Worm (Caenorhabditis elegans) whole organism, L4 larva: ENCODE measurements around the gene C54F6.5.

Experiments used
- D1046.2 ChIP-seq: fragments of 200-800 bp; sonication (Bioruptor generic); IDR thresholded peaks from 2 replicates; pipeline ENCODE4 v1.3.6; 2022; ENCODE audit warnings: missing genetic modification characterization, missing compliant biosample characterization
- F26F4.8 ChIP-seq: fragments of 200-800 bp; sonication (Bioruptor generic); conservative IDR thresholded peaks from 2 replicates; pipeline ENCODE4 v1.3.6; 2022; ENCODE audit warnings: missing genetic modification characterization, missing compliant biosample characterization
- F49E8.2 ChIP-seq: sonication (generic microtip); optimal IDR thresholded peaks from 2 replicates; lab custom pipeline; 2016; ENCODE audit warnings: missing compliant biosample characterization, mild to moderate bottlenecking, missing genetic modification characterization, borderline replicate concordance
- T26A8.4 ChIP-seq: fragments of 200-800 bp; sonication (Bioruptor generic); IDR thresholded peaks from 2 replicates; pipeline ENCODE4 v1.3.6; 2022; ENCODE audit warnings: missing genetic modification characterization, missing compliant biosample characterization
- Y5F2A.4 ChIP-seq: fragments of 200-800 bp; sonication (Bioruptor generic); optimal IDR thresholded peaks from 2 replicates; lab custom pipeline; 2018; ENCODE audit warnings: mild to moderate bottlenecking, missing genetic modification characterization, missing compliant biosample characterization
- Y75B8A.6 ChIP-seq: fragments of 200-800 bp; sonication (Bioruptor generic); IDR thresholded peaks from 2 replicates; pipeline ENCODE4 v1.3.6; 2022; ENCODE audit warnings: missing genetic modification reagents, missing genetic modification characterization, missing compliant biosample characterization
- ZK337.2 ChIP-seq: fragments of 200-800 bp; sonication (Bioruptor generic); IDR thresholded peaks from 2 replicates; pipeline ENCODE4 v1.3.6; 2022; ENCODE audit warnings: missing genetic modification reagents, missing genetic modification characterization, missing compliant biosample characterization
- attf-4 ChIP-seq: sonication (generic microtip); optimal IDR thresholded peaks from 3 replicates; lab custom pipeline; 2017; ENCODE audit warnings: missing biosample characterization, missing genetic modification characterization
- ceh-28 ChIP-seq: fragments of 150-350 bp; optimal IDR thresholded peaks from 2 replicates; lab custom pipeline; 2014; ENCODE audit warnings: missing biosample characterization, missing genetic modification reagents, missing genetic modification characterization
- ceh-32 ChIP-seq: sonication (generic microtip); optimal IDR thresholded peaks from 2 replicates; lab custom pipeline; 2016; ENCODE audit warnings: mild to moderate bottlenecking, missing genetic modification characterization, missing compliant biosample characterization; ENCODE audit not compliant: poor library complexity
- ceh-44 ChIP-seq: fragments of 200-800 bp; sonication (Bioruptor generic); IDR thresholded peaks from 2 replicates; pipeline ENCODE4 v1.3.6; 2022; ENCODE audit warnings: missing genetic modification reagents, missing genetic modification characterization, missing compliant biosample characterization
- ces-1 ChIP-seq: fragments of 150-350 bp; sonication (generic microtip); optimal IDR thresholded peaks from 4 replicates; lab custom pipeline; 2014; ENCODE audit warnings: missing biosample characterization, missing genetic modification reagents, missing genetic modification characterization
- ctbp-1 ChIP-seq: fragments of 200-800 bp; sonication (Bioruptor generic); IDR thresholded peaks from 2 replicates; pipeline ENCODE4 v1.3.6; 2022; ENCODE audit warnings: missing genetic modification reagents, missing genetic modification characterization, missing compliant biosample characterization
- daf-19 ChIP-seq: fragments of 200-800 bp; sonication (Bioruptor generic); conservative IDR thresholded peaks from 2 replicates; pipeline ENCODE4 v1.3.6; 2022; ENCODE audit warnings: missing genetic modification characterization, missing compliant biosample characterization
- dmd-6 ChIP-seq: fragments of 200-800 bp; sonication (Bioruptor generic); IDR thresholded peaks from 2 replicates; pipeline ENCODE4 v1.3.6; 2022; ENCODE audit warnings: missing genetic modification reagents, missing genetic modification characterization, missing compliant biosample characterization
- dmd-8 ChIP-seq: fragments of 200-800 bp; sonication (Bioruptor generic); IDR thresholded peaks from 2 replicates; pipeline ENCODE4 v1.3.6; 2022; ENCODE audit warnings: missing genetic modification characterization, missing compliant biosample characterization
- dpl-1 ChIP-seq: fragments of 150-350 bp; optimal IDR thresholded peaks from 2 replicates; lab custom pipeline; 2014; ENCODE audit warnings: missing biosample characterization, missing genetic modification reagents, missing genetic modification characterization
- dve-1 ChIP-seq: sonication (generic microtip); optimal IDR thresholded peaks from 2 replicates; lab custom pipeline; 2017; ENCODE audit warnings: antibody characterized with exemption, mild to moderate bottlenecking, missing genetic modification characterization, missing compliant biosample characterization; ENCODE audit not compliant: insufficient read depth
- egl-27 ChIP-seq: sonication (generic microtip); optimal IDR thresholded peaks from 3 replicates; lab custom pipeline; 2017; ENCODE audit warnings: missing biosample characterization, missing genetic modification reagents, missing genetic modification characterization
- egl-43 ChIP-seq: fragments of 200-800 bp; sonication (Bioruptor generic); IDR thresholded peaks from 2 replicates; pipeline ENCODE4 v1.3.6; 2022; ENCODE audit warnings: missing genetic modification reagents, missing genetic modification characterization, missing compliant biosample characterization
- gei-8 ChIP-seq: fragments of 200-800 bp; sonication (Bioruptor generic); optimal IDR thresholded peaks from 2 replicates; lab custom pipeline; 2018; ENCODE audit warnings: mild to moderate bottlenecking, missing genetic modification characterization, missing compliant biosample characterization
- hlh-11 ChIP-seq: fragments of 200-800 bp; sonication (Bioruptor generic); optimal IDR thresholded peaks from 2 replicates; lab custom pipeline; 2018; ENCODE audit warnings: mild to moderate bottlenecking, missing genetic modification characterization, missing compliant biosample characterization
- jun-1 ChIP-seq: fragments of 150-350 bp; optimal IDR thresholded peaks from 2 replicates; lab custom pipeline; 2014; ENCODE audit warnings: missing biosample characterization, missing genetic modification reagents, missing genetic modification characterization
- lin-1 ChIP-seq: fragments of 200-800 bp; sonication (Bioruptor generic); IDR thresholded peaks from 2 replicates; pipeline ENCODE4 v1.3.6; 2022; ENCODE audit warnings: missing genetic modification reagents, missing genetic modification characterization, missing compliant biosample characterization
- lin-15B ChIP-seq: fragments of 150-350 bp; sonication (generic microtip); optimal IDR thresholded peaks from 3 replicates; lab custom pipeline; 2014; ENCODE audit warnings: missing biosample characterization, missing genetic modification characterization
- lir-3 ChIP-seq: sonication (generic microtip); optimal IDR thresholded peaks from 2 replicates; lab custom pipeline; 2016; ENCODE audit warnings: mild to moderate bottlenecking, missing genetic modification characterization, missing compliant biosample characterization
- lsy-2 ChIP-seq, 2 experiments: fragments of 150-350 bp in 1 of 2; sonication (generic microtip) in 1 of 2; optimal IDR thresholded peaks; 2 replicates each; lab custom pipeline; 2014 to 2017; ENCODE audit warnings: missing biosample characterization in 2 of 2, missing genetic modification characterization in 2 of 2
- mes-2 ChIP-seq: sonication (generic microtip); optimal IDR thresholded peaks from 2 replicates; lab custom pipeline; 2016; ENCODE audit warnings: missing genotype, mild to moderate bottlenecking, missing genetic modification characterization, missing compliant biosample characterization; ENCODE audit not compliant: poor library complexity, severe bottlenecking
- nhr-10 ChIP-seq: fragments of 150-350 bp; optimal IDR thresholded peaks from 2 replicates; lab custom pipeline; 2014; ENCODE audit warnings: missing biosample characterization, missing genetic modification characterization
- nhr-11 ChIP-seq: fragments of 150-350 bp; optimal IDR thresholded peaks from 2 replicates; lab custom pipeline; 2014; ENCODE audit warnings: missing biosample characterization, missing genetic modification characterization
- nhr-41 ChIP-seq: fragments of 200-800 bp; sonication (Bioruptor generic); IDR thresholded peaks from 2 replicates; pipeline ENCODE4 v1.3.6; 2022; ENCODE audit warnings: missing genetic modification reagents, missing genetic modification characterization, missing compliant biosample characterization
- nhr-42 ChIP-seq: fragments of 200-800 bp; sonication (Bioruptor generic); IDR thresholded peaks from 2 replicates; pipeline ENCODE4 v1.3.6; 2022; ENCODE audit warnings: missing genetic modification characterization, missing compliant biosample characterization
- nhr-48 ChIP-seq: sonication (generic microtip); optimal IDR thresholded peaks from 2 replicates; lab custom pipeline; 2016; ENCODE audit warnings: mild to moderate bottlenecking, missing genetic modification characterization, missing compliant biosample characterization
- nhr-76 ChIP-seq: fragments of 150-350 bp; optimal IDR thresholded peaks from 2 replicates; lab custom pipeline; 2014; ENCODE audit warnings: missing biosample characterization, missing genetic modification characterization
- php-3 ChIP-seq: fragments of 200-800 bp; sonication (Bioruptor generic); IDR thresholded peaks from 2 replicates; pipeline ENCODE4 v1.3.6; 2022; ENCODE audit warnings: missing genetic modification reagents, missing genetic modification characterization, missing compliant biosample characterization
- pqm-1 ChIP-seq: sonication (generic microtip); optimal IDR thresholded peaks from 2 replicates; lab custom pipeline; 2017; ENCODE audit warnings: missing biosample characterization, missing genetic modification characterization
- saeg-2 ChIP-seq: fragments of 200-800 bp; sonication (Bioruptor generic); IDR thresholded peaks from 2 replicates; pipeline ENCODE4 v1.3.6; 2022; ENCODE audit warnings: missing genetic modification reagents, missing genetic modification characterization, missing compliant biosample characterization
- skn-1 ChIP-seq: fragments of 150-350 bp; optimal IDR thresholded peaks from 2 replicates; lab custom pipeline; 2014; ENCODE audit warnings: missing biosample characterization, missing genetic modification characterization
- snpc-4 ChIP-seq: fragments of 150-350 bp; optimal IDR thresholded peaks from 2 replicates; lab custom pipeline; 2014; ENCODE audit warnings: missing biosample characterization, missing genetic modification characterization
- tag-97 ChIP-seq: fragments of 200-800 bp; sonication (Bioruptor generic); IDR thresholded peaks from 2 replicates; pipeline ENCODE4 v1.3.6; 2022; ENCODE audit warnings: missing genetic modification characterization, missing compliant biosample characterization
- vab-7 ChIP-seq: fragments of 200-800 bp; sonication (Bioruptor generic); IDR thresholded peaks from 2 replicates; pipeline ENCODE4 v1.3.6; 2022; ENCODE audit warnings: missing genetic modification reagents, missing genetic modification characterization, missing compliant biosample characterization
- zfp-3 ChIP-seq: fragments of 200-800 bp; sonication (Bioruptor generic); conservative IDR thresholded peaks from 2 replicates; pipeline ENCODE4 v1.3.6; 2022; ENCODE audit warnings: missing genetic modification reagents, missing genetic modification characterization, missing compliant biosample characterization
- zip-2 ChIP-seq: fragments of 150-350 bp; optimal IDR thresholded peaks from 2 replicates; lab custom pipeline; 2014; ENCODE audit warnings: missing biosample characterization, missing genetic modification characterization

C54F6.5 gene

DNA sequence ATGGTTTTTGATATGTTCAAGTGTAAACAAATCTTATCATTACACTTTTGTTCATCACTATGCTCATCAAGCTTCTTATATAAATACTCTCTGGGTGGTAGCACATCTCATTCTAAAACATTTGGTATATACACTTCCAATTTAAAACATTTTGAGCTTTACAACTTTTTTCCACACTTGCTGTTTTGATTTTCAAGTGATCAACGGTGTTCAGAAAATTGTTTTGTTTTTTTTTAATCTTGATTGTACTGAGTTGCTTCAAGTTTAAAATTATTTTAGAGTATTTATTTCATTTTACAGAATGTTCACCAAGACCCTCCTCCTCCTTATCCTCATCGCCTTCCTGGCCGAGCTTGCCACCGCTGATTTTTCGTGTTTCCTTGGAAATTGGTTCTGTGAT is at the start of gene C54F6.5:
C54F6.5 (plus strand) TSS at position 301 of the 400 bp plus-strand sequence.
- no peak for TF ChIP-seq php-3 (GFP tag; lab: Robert Waterston, UW)
- no peak for TF ChIP-seq F26F4.8 (GFP tag; lab: Robert Waterston, UW)
- no peak for TF ChIP-seq lir-3
- TF ChIP-seq vab-7 (GFP tag; lab: Robert Waterston, UW): no peak
- TF ChIP-seq zfp-3 (GFP tag; lab: Robert Waterston, UW): no peak
- no peak for TF ChIP-seq hlh-11 (tag; lab: Kevin White, UChicago)
- no peak for TF ChIP-seq nhr-41 (GFP tag; lab: Robert Waterston, UW)
- no peak for TF ChIP-seq nhr-10
- no peak for TF ChIP-seq Y5F2A.4 (GFP tag; lab: Kevin White, UChicago)
- no peak for TF ChIP-seq saeg-2 (GFP tag; lab: Robert Waterston, UW)
- no peak for TF ChIP-seq nhr-11
- no peak for TF ChIP-seq lin-1

DNA sequence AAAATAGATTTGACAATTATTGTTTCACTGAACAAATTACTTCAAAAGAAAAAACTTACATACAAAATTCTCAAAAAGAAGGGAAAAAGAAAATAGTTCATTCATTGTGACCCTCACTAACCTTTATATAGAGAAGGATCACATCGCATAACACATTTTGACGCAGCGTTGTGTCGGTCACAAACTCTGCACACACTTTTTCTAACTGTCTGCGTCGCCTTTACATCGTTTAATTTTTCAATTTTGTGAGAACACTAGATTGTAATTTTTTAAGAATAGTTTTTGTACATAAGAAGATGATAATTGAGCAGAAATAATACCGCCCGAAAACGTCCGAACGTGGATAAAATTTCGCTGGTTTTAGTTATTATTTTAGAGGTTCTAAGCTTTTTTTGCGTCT is 48.0 kb upstream of the C54F6.5 start, which contains the start of gene C18B10.6:
C18B10.6 (minus strand) TSS at position 101 of the 400 bp plus-strand sequence.
- TF ChIP-seq dpl-1 (GFP tag; lab: Kevin White, UChicago) (no peak), ces-1 (GFP tag; lab: Kevin White, UChicago) (no peak), attf-4 (tag; lab: Kevin White, UChicago) (no peak), nhr-42 (GFP tag; lab: Robert Waterston, UW) (no peak), ZK337.2 (GFP tag; lab: Robert Waterston, UW) (no peak), T26A8.4 (GFP tag; lab: Robert Waterston, UW) (no peak), D1046.2 (no peak), lsy-2 (tag; optimal IDR thresholded peaks at IDR 0.05; lab: Kevin White, UChicago) (no peak), vab-7 (GFP tag; lab: Robert Waterston, UW) (no peak), dmd-8 (no peak), skn-1 (tag; lab: Kevin White, UChicago) (no peak), F26F4.8 (GFP tag; lab: Robert Waterston, UW) (no peak), egl-27 (tag; lab: Kevin White, UChicago) (no peak)

DNA sequence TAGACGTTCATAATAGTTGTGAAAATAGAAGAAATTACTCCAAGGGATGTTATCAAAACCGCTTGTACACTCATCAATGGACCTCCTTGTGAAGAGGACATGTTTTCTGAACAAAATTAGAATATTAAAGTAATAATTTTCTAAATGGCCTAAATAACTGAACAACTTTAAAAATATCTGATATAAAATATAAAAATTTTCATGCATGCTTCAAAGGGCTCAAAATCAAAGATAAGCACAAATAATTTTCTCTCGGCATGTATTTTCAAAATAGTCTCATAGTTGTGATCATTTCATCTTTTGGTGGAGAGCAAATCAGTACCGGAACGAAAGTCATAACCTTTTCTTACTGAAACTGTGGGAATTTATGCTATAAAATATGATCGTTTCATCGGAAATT is 43.9 kb upstream of the C54F6.5 start, which contains the start of gene srbc-8:
srbc-8 (minus strand) TSS at position 101 of the 400 bp plus-strand sequence.
- TF ChIP-seq skn-1 (tag; lab: Kevin White, UChicago) (no peak), snpc-4 (no peak), daf-19 (GFP tag; lab: Robert Waterston, UW) (no peak), dve-1 (tag; lab: Kevin White, UChicago) (no peak), lir-3 (no peak), ceh-28 (no peak), pqm-1 (no peak), ceh-44 (GFP tag; lab: Robert Waterston, UW) (no peak), Y75B8A.6 (no peak), D1046.2 (no peak), dmd-8 (no peak), lin-15B (tag; lab: Kevin White, UChicago) (no peak), ceh-32 (no peak), zip-2 (tag; lab: Kevin White, UChicago) (no peak), dmd-6 (GFP tag; lab: Robert Waterston, UW) (no peak), mes-2 (tag; lab: Kevin White, UChicago) (no peak), nhr-41 (GFP tag; lab: Robert Waterston, UW) (no peak), vab-7 (GFP tag; lab: Robert Waterston, UW) (no peak), php-3 (GFP tag; lab: Robert Waterston, UW) (no peak), F49E8.2 (tag; lab: Kevin White, UChicago) (no peak)

DNA sequence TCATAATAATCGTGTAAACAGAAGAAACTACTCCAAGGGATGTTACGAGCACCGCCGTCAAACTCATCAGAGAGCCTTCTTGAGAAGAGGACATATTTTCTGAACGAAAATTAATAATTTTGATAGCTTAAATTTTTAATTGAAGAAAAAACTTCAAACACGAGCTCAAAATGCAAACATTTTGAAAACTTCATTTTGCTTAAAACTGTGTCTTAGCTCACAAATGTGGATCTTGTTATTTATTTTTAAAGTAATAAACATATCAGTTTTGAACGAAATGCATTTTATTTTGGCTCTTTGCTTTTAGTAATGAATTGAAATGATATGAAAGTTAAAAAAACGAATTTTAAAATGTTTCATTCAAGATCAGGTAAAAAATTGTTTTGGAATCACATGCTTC is 41.4 kb upstream of the C54F6.5 start, which contains the start of gene srbc-7:
srbc-7 (minus strand) TSS at position 101 of the 400 bp plus-strand sequence.
- TF ChIP-seq gei-8 (GFP tag; lab: Kevin White, UChicago) (no peak), jun-1 (tag; lab: Kevin White, UChicago) (no peak), nhr-48 (no peak), tag-97 (GFP tag; lab: Robert Waterston, UW) (no peak), nhr-76 (tag; lab: Kevin White, UChicago) (no peak), nhr-42 (GFP tag; lab: Robert Waterston, UW) (no peak), egl-43 (no peak), dmd-6 (GFP tag; lab: Robert Waterston, UW) (no peak), saeg-2 (GFP tag; lab: Robert Waterston, UW) (no peak), ctbp-1 (GFP tag; lab: Robert Waterston, UW) (no peak)
